6 worm cellular contexts compared by ENCODE assay signal in the genomic region with DNA sequence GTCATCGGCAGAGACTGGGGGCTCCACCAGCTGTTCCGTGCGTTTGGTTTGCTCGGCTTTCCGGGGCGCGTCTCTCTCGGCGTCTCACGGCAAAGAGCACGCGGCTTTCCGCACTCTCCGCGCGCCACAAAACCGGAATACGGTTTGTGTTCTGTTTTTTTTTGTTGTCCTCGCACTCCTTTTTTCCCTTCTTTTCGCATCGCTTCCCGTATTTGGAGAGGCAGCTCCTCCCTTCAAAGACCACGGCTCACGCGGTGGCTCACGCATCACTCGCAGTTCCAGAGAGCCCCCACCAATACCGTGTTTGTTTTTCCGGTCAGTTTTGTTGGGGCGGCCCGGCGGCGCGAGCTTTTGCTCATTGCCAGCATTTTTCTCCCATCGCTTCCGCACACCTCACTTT.
TF ChIP-seq lines count a peak whose summit lies in the region.

No protein-coding gene starts in this region.

TF ChIP-seq in whole organism, L4 larva, 104 proteins besides CTCF, POLR2A, EP300 and RAD21 (continues in another document):
- TF ChIP-seq madf-5 (GFP tag; IDR thresholded peaks at IDR 0.05; lab: Robert Waterston, UW): no peak
- TF ChIP-seq nhr-111 (GFP tag; optimal IDR thresholded peaks at IDR 0.05; lab: Kevin White, UChicago): no peak
- no peak for TF ChIP-seq snpc-1.2 (GFP tag; IDR thresholded peaks at IDR 0.05; lab: Robert Waterston, UW)
- TF ChIP-seq ZK337.2 (GFP tag; IDR thresholded peaks at IDR 0.05; lab: Robert Waterston, UW): no peak
- TF ChIP-seq nhr-77 (tag; optimal IDR thresholded peaks at IDR 0.05; lab: Kevin White, UChicago): no peak
- TF ChIP-seq cey-2 (tag; optimal IDR thresholded peaks at IDR 0.05; lab: Kevin White, UChicago; ENCODE audit: borderline replicate concordance, insufficient read depth): no peak
- TF ChIP-seq fos-1 (tag; optimal IDR thresholded peaks at IDR 0.05; lab: Kevin White, UChicago): no peak
- TF ChIP-seq pqm-1 (tag; optimal IDR thresholded peaks at IDR 0.05; lab: Kevin White, UChicago): no peak
- peak; percentile 63 for TF ChIP-seq aha-1 (tag; lab: Kevin White, UChicago)
- no peak for TF ChIP-seq attf-4 (tag; optimal IDR thresholded peaks at IDR 0.05; lab: Kevin White, UChicago)
- 0 out of 2 replicates have a peak, but pooled peaks have one; percentile 26 for TF ChIP-seq egl-43 (GFP tag; IDR thresholded peaks at IDR 0.05; lab: Robert Waterston, UW)
- no peak for TF ChIP-seq ces-1 (GFP tag; optimal IDR thresholded peaks at IDR 0.05; lab: Kevin White, UChicago)
- TF ChIP-seq mdt-29 (GFP tag; IDR thresholded peaks at IDR 0.05; lab: Robert Waterston, UW): no peak
- TF ChIP-seq mes-2 (tag; optimal IDR thresholded peaks at IDR 0.05; lab: Kevin White, UChicago; ENCODE audit: poor library complexity, severe bottlenecking): no peak

TF ChIP-seq in whole organism, early embryonic, 17 proteins besides CTCF, POLR2A, EP300 and RAD21:
- no peak for TF ChIP-seq tra-4 (tag; optimal IDR thresholded peaks at IDR 0.05; lab: Kevin White, UChicago)
- TF ChIP-seq tbx-11 (GFP tag; IDR thresholded peaks at IDR 0.05; lab: Robert Waterston, UW): no peak
- peak; percentile 16 for TF ChIP-seq hmg-4 (GFP tag; optimal IDR thresholded peaks at IDR 0.05; lab: Kevin White, UChicago)
- no peak for TF ChIP-seq ama-1 (optimal IDR thresholded peaks at IDR 0.05; lab: Kevin White, UChicago)
- 0 out of 2 replicates have a peak, but pooled peaks have one; percentile 15 for TF ChIP-seq pes-1 (GFP tag; IDR thresholded peaks at IDR 0.05; lab: Robert Waterston, UW)

TF ChIP-seq in whole organism, late embryonic, 69 proteins besides CTCF, POLR2A, EP300 and RAD21:
- TF ChIP-seq fkh-6 (tag; optimal IDR thresholded peaks at IDR 0.05; lab: Kevin White, UChicago) (no peak), ceh-34 (tag; optimal IDR thresholded peaks at IDR 0.05; lab: Kevin White, UChicago) (no peak), elt-4 (tag; optimal IDR thresholded peaks at IDR 0.05; lab: Kevin White, UChicago) (peak; percentile 55), tbx-2 (tag; optimal IDR thresholded peaks at IDR 0.05; lab: Kevin White, UChicago) (peak; percentile 21), ceh-18 (tag; optimal IDR thresholded peaks at IDR 0.05; lab: Kevin White, UChicago) (no peak), ceh-14 (tag; optimal IDR thresholded peaks at IDR 0.05; lab: Kevin White, UChicago) (no peak), ahr-1 (tag; optimal IDR thresholded peaks at IDR 0.05; lab: Kevin White, UChicago) (no peak), ceh-2 (tag; optimal IDR thresholded peaks at IDR 0.05; lab: Kevin White, UChicago) (no peak), zip-5 (tag; optimal IDR thresholded peaks at IDR 0.05; lab: Kevin White, UChicago) (no peak), hlh-6 (tag; optimal IDR thresholded peaks at IDR 0.05; lab: Kevin White, UChicago) (peak; percentile 54), fax-1 (tag; optimal IDR thresholded peaks at IDR 0.05; lab: Kevin White, UChicago) (peak; percentile 57), C08G9.2 (tag; optimal IDR thresholded peaks at IDR 0.05; lab: Kevin White, UChicago) (peak; percentile 36), sox-2 (GFP tag; IDR thresholded peaks at IDR 0.05; lab: Robert Waterston, UW) (no peak), ceh-48 (tag; optimal IDR thresholded peaks at IDR 0.05; lab: Kevin White, UChicago) (no peak), nfya-1 (tag; optimal IDR thresholded peaks at IDR 0.05; lab: Kevin White, UChicago) (no peak)

TF ChIP-seq in whole organism, midembryonic, 9 proteins besides CTCF, POLR2A, EP300 and RAD21:
- TF ChIP-seq tab-1 (GFP tag; IDR thresholded peaks at IDR 0.05; lab: Robert Waterston, UW): no peak
- 0 out of 2 replicates have a peak, but pooled peaks have one; percentile 21 for TF ChIP-seq ztf-23 (GFP tag; IDR thresholded peaks at IDR 0.05; lab: Robert Waterston, UW)
TF ChIP-seq in whole organism, midembryonic: peak in this region for 1.

TF ChIP-seq in whole organism, mixed stage, embryonic, 35 proteins besides CTCF, POLR2A, EP300 and RAD21:
- TF ChIP-seq unc-120 (tag; optimal IDR thresholded peaks at IDR 0.05; lab: Kevin White, UChicago; ENCODE audit: poor library complexity, severe bottlenecking): peak; percentile 31
- peak; percentile 8 for TF ChIP-seq pha-4 (tag; optimal IDR thresholded peaks at IDR 0.05; lab: Kevin White, UChicago)
- no peak for TF ChIP-seq snpc-4 (tag; optimal IDR thresholded peaks at IDR 0.05; lab: Kevin White, UChicago)
- no peak for TF ChIP-seq elt-1 (tag; optimal IDR thresholded peaks at IDR 0.05; lab: Kevin White, UChicago; ENCODE audit: borderline replicate concordance, insufficient read depth)
- no peak for TF ChIP-seq cnd-1 (tag; optimal IDR thresholded peaks at IDR 0.05; lab: Kevin White, UChicago)
- no peak for TF ChIP-seq ham-2 (GFP tag; optimal IDR thresholded peaks at IDR 0.05; lab: Kevin White, UChicago)
- TF ChIP-seq sptf-1 (tag; optimal IDR thresholded peaks at IDR 0.05; lab: Kevin White, UChicago): peak; percentile 51
- TF ChIP-seq nhr-28 (tag; optimal IDR thresholded peaks at IDR 0.05; lab: Kevin White, UChicago): no peak
- TF ChIP-seq nhr-76 (tag; optimal IDR thresholded peaks at IDR 0.05; lab: Kevin White, UChicago): no peak
- TF ChIP-seq drap-1 (GFP tag; optimal IDR thresholded peaks at IDR 0.05; lab: Kevin White, UChicago): peak; percentile 27
- TF ChIP-seq sem-2 (GFP tag; optimal IDR thresholded peaks at IDR 0.05; lab: Kevin White, UChicago): no peak

TF ChIP-seq in whole organism, young adult, 124 proteins besides CTCF, POLR2A, EP300 and RAD21:
- TF ChIP-seq cebp-2 (GFP tag; IDR thresholded peaks at IDR 0.05; lab: Robert Waterston, UW): peak; percentile 90
- 0 out of 2 replicates have a peak, but pooled peaks have one; percentile 16 for TF ChIP-seq hmg-1.2 (GFP tag; IDR thresholded peaks at IDR 0.05; lab: Robert Waterston, UW)
- 0 out of 2 replicates have a peak, but pooled peaks have one; percentile 17 for TF ChIP-seq nfyb-1 (GFP tag; IDR thresholded peaks at IDR 0.05; lab: Robert Waterston, UW)
- TF ChIP-seq zfh-2 (GFP tag; conservative IDR thresholded peaks at IDR 0.05; lab: Robert Waterston, UW): peak; percentile 90
- TF ChIP-seq ets-4 (GFP tag; optimal IDR thresholded peaks at IDR 0.05; lab: Kevin White, UChicago): no peak
- TF ChIP-seq snpc-4 (GFP tag; optimal IDR thresholded peaks at IDR 0.05; lab: Kevin White, UChicago): no peak
- no peak for TF ChIP-seq snpc-4 (tag; optimal IDR thresholded peaks at IDR 0.05; lab: Kevin White, UChicago)
- no peak for TF ChIP-seq nfya-2 (GFP tag; IDR thresholded peaks at IDR 0.05; lab: Robert Waterston, UW)
- TF ChIP-seq egrh-3 (GFP tag; IDR thresholded peaks at IDR 0.05; lab: Robert Waterston, UW): peak; percentile 42; the same call in 1 of the 2 replicates
- TF ChIP-seq snpc-1.1 (tag; optimal IDR thresholded peaks at IDR 0.05; lab: Kevin White, UChicago; ENCODE audit: insufficient read depth): no peak
